Worm (Caenorhabditis elegans) whole organism, mixed stage, embryonic: ENCODE measurements around the gene lys-6.
A peak's percentile ranks its signal among the peaks of the same experiment; 100 is the strongest.

Experiments used
- M03D4.4 ChIP-seq: sonication (generic microtip); optimal IDR thresholded peaks from 2 replicates; lab custom pipeline; 2017; ENCODE audit warnings: mild to moderate bottlenecking, missing genetic modification characterization, missing compliant biosample characterization
- bed-3 ChIP-seq: fragments of 200-800 bp; sonication (Bioruptor generic); optimal IDR thresholded peaks from 3 replicates; lab custom pipeline; 2018; ENCODE audit warnings: mild to moderate bottlenecking, missing genetic modification characterization, moderate library complexity, missing compliant biosample characterization
- blmp-1 ChIP-seq: fragments of 150-350 bp; optimal IDR thresholded peaks from 2 replicates; lab custom pipeline; 2014; ENCODE audit warnings: missing biosample characterization, missing genetic modification characterization
- ceh-39 ChIP-seq: fragments of 150-350 bp; optimal IDR thresholded peaks from 2 replicates; lab custom pipeline; 2014; ENCODE audit warnings: missing biosample characterization, missing genetic modification characterization
- ceh-43 ChIP-seq: fragments of 200-800 bp; sonication (Bioruptor generic); optimal IDR thresholded peaks from 2 replicates; lab custom pipeline; 2018; ENCODE audit warnings: mild to moderate bottlenecking, missing genetic modification characterization, moderate library complexity, missing compliant biosample characterization
- ceh-83 ChIP-seq: fragments of 200-800 bp; sonication (Bioruptor generic); optimal IDR thresholded peaks from 2 replicates; lab custom pipeline; 2018; ENCODE audit warnings: mild to moderate bottlenecking, missing genetic modification characterization, missing compliant biosample characterization
- ces-1 ChIP-seq: fragments of 150-350 bp; optimal IDR thresholded peaks from 2 replicates; lab custom pipeline; 2014; ENCODE audit warnings: missing biosample characterization, missing genetic modification reagents, missing genetic modification characterization
- cnd-1 ChIP-seq: fragments of 200-800 bp; sonication (Bioruptor generic); optimal IDR thresholded peaks from 2 replicates; lab custom pipeline; 2018; ENCODE audit warnings: mild to moderate bottlenecking, missing genetic modification characterization, missing compliant biosample characterization
- drap-1 ChIP-seq: fragments of 200-800 bp; sonication (Bioruptor generic); optimal IDR thresholded peaks from 3 replicates; lab custom pipeline; 2018; ENCODE audit warnings: mild to moderate bottlenecking, missing genetic modification characterization, missing compliant biosample characterization
- elt-1 ChIP-seq: sonication (generic microtip); optimal IDR thresholded peaks from 2 replicates; lab custom pipeline; 2017; ENCODE audit warnings: missing genetic modification characterization, mild to moderate bottlenecking, missing compliant biosample characterization, antibody characterized with exemption, moderate library complexity, borderline replicate concordance; ENCODE audit not compliant: insufficient read depth
- elt-3 ChIP-seq: fragments of 150-350 bp; optimal IDR thresholded peaks from 2 replicates; lab custom pipeline; 2014; ENCODE audit warnings: missing biosample characterization, missing genetic modification characterization
- flh-1 ChIP-seq: fragments of 200-800 bp; sonication (Bioruptor generic); optimal IDR thresholded peaks from 2 replicates; lab custom pipeline; 2018; ENCODE audit warnings: mild to moderate bottlenecking, missing genetic modification characterization, moderate library complexity, missing compliant biosample characterization
- ham-2 ChIP-seq: fragments of 200-800 bp; sonication (Bioruptor generic); optimal IDR thresholded peaks from 2 replicates; lab custom pipeline; 2018; ENCODE audit warnings: mild to moderate bottlenecking, missing genetic modification characterization, missing compliant biosample characterization
- hlh-1 ChIP-seq: fragments of 150-350 bp; optimal IDR thresholded peaks from 2 replicates; lab custom pipeline; 2014; ENCODE audit warnings: missing biosample characterization, missing genetic modification reagents, missing genetic modification characterization
- lin-13 ChIP-seq: fragments of 150-350 bp; optimal IDR thresholded peaks from 2 replicates; lab custom pipeline; 2014; ENCODE audit warnings: missing biosample characterization, missing genetic modification characterization
- lin-32 ChIP-seq: fragments of 200-800 bp; sonication (Bioruptor generic); optimal IDR thresholded peaks from 2 replicates; lab custom pipeline; 2018; ENCODE audit warnings: mild to moderate bottlenecking, missing genetic modification characterization, missing compliant biosample characterization
- lsy-2 ChIP-seq: fragments of 150-350 bp; optimal IDR thresholded peaks from 2 replicates; lab custom pipeline; 2014; ENCODE audit warnings: missing biosample characterization, missing genetic modification characterization
- mab-5 ChIP-seq: fragments of 150-350 bp; optimal IDR thresholded peaks from 2 replicates; lab custom pipeline; 2014; ENCODE audit warnings: missing biosample characterization, missing genetic modification characterization
- mep-1 ChIP-seq: fragments of 150-350 bp; optimal IDR thresholded peaks from 2 replicates; lab custom pipeline; 2017; ENCODE audit warnings: missing biosample characterization, missing genetic modification reagents, missing genetic modification characterization, inconsistent platforms
- mls-2 ChIP-seq: sonication (generic microtip); optimal IDR thresholded peaks from 2 replicates; lab custom pipeline; 2016; ENCODE audit warnings: mild to moderate bottlenecking, missing genetic modification characterization, moderate library complexity, missing compliant biosample characterization
- nhr-12 ChIP-seq: fragments of 150-350 bp; optimal IDR thresholded peaks from 2 replicates; lab custom pipeline; 2014; ENCODE audit warnings: missing biosample characterization, missing genetic modification characterization
- nhr-2 ChIP-seq: fragments of 150-350 bp; optimal IDR thresholded peaks from 2 replicates; lab custom pipeline; 2014; ENCODE audit warnings: missing biosample characterization, missing genetic modification characterization
- nhr-237 ChIP-seq: fragments of 150-350 bp; optimal IDR thresholded peaks from 2 replicates; lab custom pipeline; 2014; ENCODE audit warnings: missing biosample characterization, missing genetic modification characterization
- nhr-28 ChIP-seq: fragments of 150-350 bp; optimal IDR thresholded peaks from 2 replicates; lab custom pipeline; 2014; ENCODE audit warnings: missing biosample characterization, missing genetic modification characterization
- nhr-76 ChIP-seq: sonication (generic microtip); optimal IDR thresholded peaks from 2 replicates; lab custom pipeline; 2017; ENCODE audit warnings: missing biosample characterization, missing genetic modification characterization
- pha-4 ChIP-seq: fragments of 150-350 bp; optimal IDR thresholded peaks from 2 replicates; lab custom pipeline; 2018; ENCODE audit warnings: missing biosample characterization, missing genetic modification reagents, missing genetic modification characterization
- sem-2 ChIP-seq: fragments of 200-800 bp; sonication (Bioruptor generic); optimal IDR thresholded peaks from 2 replicates; lab custom pipeline; 2018; ENCODE audit warnings: mild to moderate bottlenecking, missing genetic modification characterization, missing compliant biosample characterization
- snpc-4 ChIP-seq: fragments of 150-350 bp; optimal IDR thresholded peaks from 2 replicates; lab custom pipeline; 2014; ENCODE audit warnings: missing biosample characterization, missing genetic modification characterization
- sptf-1 ChIP-seq: sonication (generic microtip); optimal IDR thresholded peaks from 2 replicates; lab custom pipeline; 2017; ENCODE audit warnings: mild to moderate bottlenecking, missing genetic modification characterization, moderate library complexity, missing compliant biosample characterization
- tbx-8 ChIP-seq: fragments of 200-800 bp; sonication (Bioruptor generic); optimal IDR thresholded peaks from 2 replicates; lab custom pipeline; 2018; ENCODE audit warnings: mild to moderate bottlenecking, missing genetic modification characterization, moderate library complexity, missing compliant biosample characterization
- unc-120 ChIP-seq: sonication (generic microtip); optimal IDR thresholded peaks from 2 replicates; lab custom pipeline; 2017; ENCODE audit warnings: missing genetic modification characterization, missing compliant biosample characterization; ENCODE audit not compliant: poor library complexity, severe bottlenecking
- unc-39 ChIP-seq: fragments of 150-350 bp; optimal IDR thresholded peaks from 2 replicates; lab custom pipeline; 2014; ENCODE audit warnings: missing biosample characterization, missing genetic modification characterization
- unc-62 ChIP-seq: fragments of 150-350 bp; optimal IDR thresholded peaks from 2 replicates; lab custom pipeline; 2014; ENCODE audit warnings: missing biosample characterization, missing genetic modification reagents, missing genetic modification characterization
- zip-8 ChIP-seq: fragments of 150-350 bp; optimal IDR thresholded peaks from 2 replicates; lab custom pipeline; 2014; ENCODE audit warnings: missing biosample characterization, missing genetic modification characterization
- ztf-11 ChIP-seq: fragments of 150-350 bp; optimal IDR thresholded peaks from 2 replicates; lab custom pipeline; 2014; ENCODE audit warnings: missing biosample characterization, missing genetic modification characterization

The lys-6 gene

ce11 chrIV:11602498-11603068, 25.2 kb downstream of the lys-6 start, which contains the start of gene rps-11:
Gene rps-11, plus strand, starts transcription at chrIV:11602641.
- TF ChIP-seq cnd-1 (no peak), mls-2 (tag; lab: Kevin White, UChicago) (no peak), ham-2 (GFP tag; lab: Kevin White, UChicago) (no peak), nhr-28 (tag; lab: Kevin White, UChicago) (no peak), elt-3 (tag; lab: Kevin White, UChicago) (no peak), lsy-2 (no peak), elt-1 (tag; lab: Kevin White, UChicago) (no peak), unc-120 (tag; lab: Kevin White, UChicago) (no peak)

- TF ChIP-seq unc-120 (tag; lab: Kevin White, UChicago) = peak; percentile 19
- no peak for TF ChIP-seq cnd-1
- TF ChIP-seq hlh-1 (tag; lab: Kevin White, UChicago) = peak; percentile 39
- no peak for TF ChIP-seq nhr-76 (tag; lab: Kevin White, UChicago)
- no peak for TF ChIP-seq ztf-11 (tag; lab: Kevin White, UChicago)
- TF ChIP-seq blmp-1 (tag; lab: Kevin White, UChicago) = no peak
- peak; percentile 80 for TF ChIP-seq mep-1
- peak; percentile 22 for TF ChIP-seq ces-1 (GFP tag; lab: Kevin White, UChicago)
- TF ChIP-seq mab-5 = no peak
- no peak for TF ChIP-seq nhr-237 (tag; lab: Kevin White, UChicago)
- peak; percentile 32 for TF ChIP-seq mls-2 (tag; lab: Kevin White, UChicago)
- TF ChIP-seq snpc-4 = no peak
- TF ChIP-seq elt-3 (tag; lab: Kevin White, UChicago) = no peak
- TF ChIP-seq ceh-83 = no peak
- peak; percentile 17 for TF ChIP-seq sptf-1 (tag; lab: Kevin White, UChicago)
- no peak for TF ChIP-seq ham-2 (GFP tag; lab: Kevin White, UChicago)
- peak; percentile 49 for TF ChIP-seq pha-4 (tag; lab: Kevin White, UChicago)
- no peak for TF ChIP-seq sem-2 (GFP tag; lab: Kevin White, UChicago)
- no peak for TF ChIP-seq nhr-28 (tag; lab: Kevin White, UChicago)
- no peak for TF ChIP-seq ceh-43 (GFP tag; lab: Kevin White, UChicago)
- no peak for TF ChIP-seq tbx-8 (GFP tag; lab: Kevin White, UChicago)
- peak; percentile 38 for TF ChIP-seq unc-62 (GFP tag; lab: Kevin White, UChicago)
- TF ChIP-seq zip-8 = no peak
- TF ChIP-seq elt-1 (tag; lab: Kevin White, UChicago) = peak; percentile 18
- peak; percentile 52 for TF ChIP-seq lin-13 (tag; lab: Kevin White, UChicago)
- peak; percentile 39 for TF ChIP-seq M03D4.4
- no peak for TF ChIP-seq flh-1 (GFP tag; lab: Kevin White, UChicago)
- TF ChIP-seq unc-39 = no peak
- no peak for TF ChIP-seq nhr-12 (tag; lab: Kevin White, UChicago)
- TF ChIP-seq lin-32 (GFP tag; lab: Kevin White, UChicago) = no peak
- TF ChIP-seq lsy-2 = peak; percentile 91
- TF ChIP-seq bed-3 (GFP tag; lab: Kevin White, UChicago) = no peak
- TF ChIP-seq nhr-2 (tag; lab: Kevin White, UChicago) = no peak
- peak; percentile 33 for TF ChIP-seq drap-1 (GFP tag; lab: Kevin White, UChicago)
- peak; percentile 8 for TF ChIP-seq ceh-39 (tag; lab: Kevin White, UChicago)
- TF ChIP-seq, all 35 proteins: peak for 14
Observed at ce11 chrIV:11601721-11602405, 25.9 kb downstream of the lys-6 start.

ce11 chrIV:11599717-11600116, 28.0 kb downstream of the lys-6 start:
- TF ChIP-seq nhr-237 (tag; lab: Kevin White, UChicago) (no peak), elt-1 (tag; lab: Kevin White, UChicago) (peak; percentile 94), unc-62 (GFP tag; lab: Kevin White, UChicago) (peak; percentile 41), hlh-1 (tag; lab: Kevin White, UChicago) (no peak)
